Worm (Caenorhabditis elegans) whole organism, late embryonic: ENCODE measurements around the gene Y51H7C.41.

Source experiments
- ama-1 ChIP-seq: fragments of 150-350 bp; optimal IDR thresholded peaks from 2 replicates; lab custom pipeline; 2014
- ceh-48 ChIP-seq: sonication (generic microtip); optimal IDR thresholded peaks from 2 replicates; lab custom pipeline; 2016; ENCODE audit warnings: missing genetic modification characterization, inconsistent platforms, missing compliant biosample characterization
- elt-2 ChIP-seq: sonication (generic microtip); optimal IDR thresholded peaks from 2 replicates; lab custom pipeline; 2016; ENCODE audit warnings: missing genetic modification reagents, missing genetic modification characterization, missing compliant biosample characterization
- fkh-10 ChIP-seq: fragments of 150-350 bp; optimal IDR thresholded peaks from 2 replicates; lab custom pipeline; 2014; ENCODE audit warnings: missing biosample characterization, missing genetic modification reagents, missing genetic modification characterization
- hlh-30 ChIP-seq: sonication (generic microtip); optimal IDR thresholded peaks from 2 replicates; lab custom pipeline; 2017; ENCODE audit warnings: antibody characterized with exemption, missing genetic modification characterization, missing compliant biosample characterization; ENCODE audit not compliant: insufficient read depth
- hlh-6 ChIP-seq: sonication (generic microtip); optimal IDR thresholded peaks from 2 replicates; lab custom pipeline; 2016; ENCODE audit warnings: missing genotype, missing genetic modification characterization, missing compliant biosample characterization
- lim-6 ChIP-seq: sonication (generic microtip); optimal IDR thresholded peaks from 2 replicates; lab custom pipeline; 2016; ENCODE audit warnings: missing genetic modification characterization, missing compliant biosample characterization
- madf-2 ChIP-seq: sonication (generic microtip); optimal IDR thresholded peaks from 2 replicates; lab custom pipeline; 2017; ENCODE audit warnings: missing genetic modification characterization, missing compliant biosample characterization
- nhr-11 ChIP-seq: fragments of 150-350 bp; optimal IDR thresholded peaks from 2 replicates; lab custom pipeline; 2014; ENCODE audit warnings: missing biosample characterization, missing genetic modification characterization
- pha-4 ChIP-seq: fragments of 150-350 bp; optimal IDR thresholded peaks from 2 replicates; lab custom pipeline; 2018; ENCODE audit warnings: missing biosample characterization, missing genetic modification reagents, missing genetic modification characterization
- sox-4 ChIP-seq: sonication (generic microtip); optimal IDR thresholded peaks from 2 replicates; lab custom pipeline; 2017; ENCODE audit warnings: mild to moderate bottlenecking, missing genetic modification characterization, inconsistent platforms, missing compliant biosample characterization
- tbx-2 ChIP-seq: sonication (generic microtip); optimal IDR thresholded peaks from 2 replicates; lab custom pipeline; 2016; ENCODE audit warnings: missing genetic modification characterization, missing compliant biosample characterization
- zip-5 ChIP-seq: sonication (generic microtip); optimal IDR thresholded peaks from 2 replicates; lab custom pipeline; 2016; ENCODE audit warnings: missing genetic modification characterization, missing compliant biosample characterization

ce11 chrII:1360257-1360656, 42.9 kb upstream of the Y51H7C.41 start:
- no peak for TF ChIP-seq zip-5 (tag; lab: Kevin White, UChicago)
- TF ChIP-seq ama-1 = no peak
- no peak for TF ChIP-seq madf-2
- TF ChIP-seq lim-6 = no peak
- TF ChIP-seq fkh-10 = no peak
- no peak for TF ChIP-seq elt-2 (tag; lab: Kevin White, UChicago)
- TF ChIP-seq hlh-30 (tag; lab: Kevin White, UChicago) = no peak
- TF ChIP-seq sox-4 (tag; lab: Kevin White, UChicago) = no peak
- no peak for TF ChIP-seq pha-4 (tag; lab: Kevin White, UChicago)
- TF ChIP-seq tbx-2 (tag; lab: Kevin White, UChicago) = no peak
- TF ChIP-seq hlh-6 (tag; lab: Kevin White, UChicago) = no peak
- TF ChIP-seq nhr-11 (tag; lab: Kevin White, UChicago) = no peak
- no peak for TF ChIP-seq ceh-48
